Fruit fly (Drosophila melanogaster) whole organism, embryonic: ENCODE data around the gene soti.

ENCODE experiments used
- Blimp-1 ChIP-seq: fragments of 200-800 bp; sonication (Bioruptor generic); optimal IDR thresholded peaks from 3 replicates; lab custom pipeline; 2018; ENCODE audit warnings: missing biosample characterization, missing genetic modification characterization, mild to moderate bottlenecking, moderate library complexity, missing genetic modification reagents
- CG10462 ChIP-seq: fragments of 200-800 bp; sonication (Bioruptor generic); optimal IDR thresholded peaks from 2 replicates; lab custom pipeline; 2016; ENCODE audit warnings: missing biosample characterization, missing genetic modification characterization
- CG11085 ChIP-seq: fragments of 200-800 bp; sonication (Bioruptor generic); IDR thresholded peaks from 2 replicates; pipeline ENCODE4 v1.3.6; 2022; ENCODE audit warnings: missing biosample characterization, missing genetic modification characterization
- CG11456 ChIP-seq: fragments of 200-800 bp; sonication (Bioruptor generic); IDR thresholded peaks from 3 replicates; pipeline ENCODE4 v1.3.6; 2022; ENCODE audit warnings: missing biosample characterization, missing genetic modification characterization
- CG11504 ChIP-seq: fragments of 200-800 bp; sonication (Bioruptor generic); optimal IDR thresholded peaks from 3 replicates; lab custom pipeline; 2019; ENCODE audit warnings: missing biosample characterization, mild to moderate bottlenecking, missing genetic modification characterization, moderate library complexity
- CG12155 ChIP-seq: fragments of 200-800 bp; sonication (Bioruptor generic); optimal IDR thresholded peaks from 3 replicates; lab custom pipeline; 2016; ENCODE audit warnings: missing biosample characterization, missing genetic modification characterization
- CG12219 ChIP-seq: fragments of 200-800 bp; sonication (Bioruptor generic); optimal IDR thresholded peaks from 3 replicates; lab custom pipeline; 2018; ENCODE audit warnings: missing biosample characterization, mild to moderate bottlenecking, missing genetic modification characterization
- CG12236 ChIP-seq: fragments of 200-800 bp; sonication (Bioruptor generic); optimal IDR thresholded peaks from 2 replicates; lab custom pipeline; 2016; ENCODE audit warnings: missing biosample characterization, missing genetic modification characterization
- CG14050 ChIP-seq: fragments of 200-800 bp; sonication (Bioruptor generic); IDR thresholded peaks from 3 replicates; pipeline ENCODE4 v1.3.6; 2022; ENCODE audit warnings: missing biosample characterization, missing genetic modification characterization
- CG15073 ChIP-seq: fragments of 200-800 bp; sonication (Bioruptor generic); optimal IDR thresholded peaks from 2 replicates; lab custom pipeline; 2016; ENCODE audit warnings: missing biosample characterization, missing genetic modification characterization
- CG1529 ChIP-seq: fragments of 200-800 bp; sonication (Bioruptor generic); optimal IDR thresholded peaks from 3 replicates; lab custom pipeline; 2018; ENCODE audit warnings: missing biosample characterization, missing genetic modification characterization
- CG17385 ChIP-seq: fragments of 200-800 bp; sonication (Bioruptor generic); optimal IDR thresholded peaks from 3 replicates; lab custom pipeline; 2018; ENCODE audit warnings: missing biosample characterization, mild to moderate bottlenecking, missing genetic modification characterization
- CG17568 ChIP-seq: fragments of 200-800 bp; sonication (Bioruptor generic); optimal IDR thresholded peaks from 2 replicates; lab custom pipeline; 2018; ENCODE audit warnings: missing biosample characterization, mild to moderate bottlenecking, missing genetic modification characterization, moderate library complexity
- CG18262 ChIP-seq: fragments of 200-800 bp; optimal IDR thresholded peaks from 3 replicates; lab custom pipeline; 2019; ENCODE audit warnings: missing biosample characterization, mild to moderate bottlenecking, missing genetic modification characterization, moderate library complexity
- CG2712 ChIP-seq: fragments of 200-800 bp; optimal IDR thresholded peaks from 3 replicates; lab custom pipeline; 2019; ENCODE audit warnings: missing biosample characterization, mild to moderate bottlenecking, missing genetic modification characterization, moderate library complexity
- CG32767 ChIP-seq: fragments of 200-800 bp; sonication (Bioruptor generic); IDR thresholded peaks from 2 replicates; pipeline ENCODE4 v1.3.6; 2022; ENCODE audit warnings: missing biosample characterization, missing genetic modification characterization
- CG43689 ChIP-seq: fragments of 200-800 bp; sonication (Bioruptor generic); IDR thresholded peaks from 2 replicates; pipeline ENCODE4 v1.3.6; 2022; ENCODE audit warnings: missing biosample characterization, missing genetic modification characterization
- CG7556 ChIP-seq: fragments of 200-800 bp; sonication (Bioruptor generic); optimal IDR thresholded peaks from 2 replicates; lab custom pipeline; 2017; ENCODE audit warnings: missing biosample characterization, mild to moderate bottlenecking, missing genetic modification characterization
- CG8359 ChIP-seq: fragments of 200-800 bp; sonication (Bioruptor generic); optimal IDR thresholded peaks from 2 replicates; lab custom pipeline; 2017; ENCODE audit warnings: missing biosample characterization, mild to moderate bottlenecking, missing genetic modification characterization, borderline replicate concordance
- CG9215 ChIP-seq: fragments of 200-800 bp; sonication (Bioruptor generic); IDR thresholded peaks from 2 replicates; pipeline ENCODE4 v1.3.6; 2022; ENCODE audit warnings: missing biosample characterization, missing genetic modification characterization
- CoRest ChIP-seq: fragments of 200-800 bp; sonication (Bioruptor generic); optimal IDR thresholded peaks from 3 replicates; lab custom pipeline; 2018; ENCODE audit warnings: missing biosample characterization, mild to moderate bottlenecking, missing genetic modification characterization, moderate library complexity
- D19B ChIP-seq: fragments of 200-800 bp; sonication (Bioruptor generic); optimal IDR thresholded peaks from 2 replicates; lab custom pipeline; 2017; ENCODE audit warnings: missing biosample characterization, mild to moderate bottlenecking, missing genetic modification characterization
- Dip3 ChIP-seq: fragments of 200-800 bp; sonication (Bioruptor generic); optimal IDR thresholded peaks from 3 replicates; lab custom pipeline; 2016; ENCODE audit warnings: missing biosample characterization, missing genetic modification characterization
- Fer2 ChIP-seq: fragments of 200-800 bp; sonication (Bioruptor generic); optimal IDR thresholded peaks from 2 replicates; lab custom pipeline; 2018; ENCODE audit warnings: missing biosample characterization, mild to moderate bottlenecking, missing genetic modification characterization, moderate library complexity
- Fer3 ChIP-seq: fragments of 200-800 bp; sonication (Bioruptor generic); optimal IDR thresholded peaks from 2 replicates; lab custom pipeline; 2018; ENCODE audit warnings: missing biosample characterization, mild to moderate bottlenecking, missing genetic modification characterization, moderate library complexity
- Gsc ChIP-seq: fragments of 200-800 bp; sonication (Bioruptor generic); IDR thresholded peaks from 2 replicates; pipeline ENCODE4 v1.3.6; 2022; ENCODE audit warnings: missing biosample characterization, missing genetic modification characterization
- Jarid2 ChIP-seq: fragments of 200-800 bp; sonication (Bioruptor generic); optimal IDR thresholded peaks from 3 replicates; lab custom pipeline; 2017; ENCODE audit warnings: mild to moderate bottlenecking, missing biosample characterization, missing genetic modification reagents, missing genetic modification characterization
- Lpt ChIP-seq: fragments of >200 bp; optimal IDR thresholded peaks from 2 replicates; lab custom pipeline; 2018; ENCODE audit warnings: missing biosample characterization, missing genetic modification characterization
- NC2β ChIP-seq: fragments of 200-800 bp; sonication (Bioruptor generic); optimal IDR thresholded peaks from 2 replicates; lab custom pipeline; 2016; ENCODE audit warnings: missing biosample characterization, missing genetic modification characterization
- NFAT ChIP-seq: fragments of 200-800 bp; sonication (Bioruptor generic); IDR thresholded peaks from 2 replicates; pipeline ENCODE4 v1.3.6; 2022; ENCODE audit warnings: missing biosample characterization, missing genetic modification characterization
- Oli ChIP-seq: fragments of 200-800 bp; sonication (Bioruptor generic); optimal IDR thresholded peaks from 2 replicates; lab custom pipeline; 2018; ENCODE audit warnings: missing biosample characterization, mild to moderate bottlenecking, missing genetic modification characterization, moderate library complexity
- Optix ChIP-seq: fragments of 200-800 bp; sonication (Bioruptor generic); IDR thresholded peaks from 3 replicates; pipeline ENCODE4 v1.3.6; 2022; ENCODE audit warnings: missing biosample characterization, missing genetic modification characterization
- Ravus ChIP-seq: fragments of 200-800 bp; sonication (Bioruptor generic); IDR thresholded peaks from 2 replicates; pipeline ENCODE4 v1.3.6; 2022; ENCODE audit warnings: missing biosample characterization, missing genetic modification characterization
- aop ChIP-seq: fragments of 200-800 bp; sonication (Bioruptor generic); IDR thresholded peaks from 2 replicates; pipeline ENCODE4 v1.3.6; 2022; ENCODE audit warnings: missing biosample characterization, missing genetic modification characterization
- bab2 ChIP-seq: fragments of 200-800 bp; sonication (Bioruptor generic); optimal IDR thresholded peaks from 2 replicates; lab custom pipeline; 2016; ENCODE audit warnings: missing biosample characterization, missing genetic modification characterization
- cas ChIP-seq: fragments of 200-800 bp; sonication (Bioruptor generic); IDR thresholded peaks from 2 replicates; pipeline ENCODE4 v1.3.6; 2022; ENCODE audit warnings: missing biosample characterization, missing genetic modification characterization
- caup ChIP-seq: fragments of 200-800 bp; sonication (Bioruptor generic); optimal IDR thresholded peaks from 3 replicates; lab custom pipeline; 2017; ENCODE audit warnings: missing biosample characterization, mild to moderate bottlenecking, missing genetic modification characterization, moderate library complexity; ENCODE audit not compliant: severe bottlenecking
- chn ChIP-seq: fragments of 200-800 bp; sonication (Bioruptor generic); optimal IDR thresholded peaks from 2 replicates; lab custom pipeline; 2016; ENCODE audit warnings: missing biosample characterization, missing genetic modification characterization
- da ChIP-seq: fragments of 200-800 bp; sonication (Bioruptor generic); optimal IDR thresholded peaks from 2 replicates; lab custom pipeline; 2016; ENCODE audit warnings: missing biosample characterization, missing genetic modification characterization
- dati ChIP-seq: fragments of 200-800 bp; sonication (Bioruptor generic); IDR thresholded peaks from 2 replicates; pipeline ENCODE4 v1.3.6; 2022; ENCODE audit warnings: missing biosample characterization, missing genetic modification characterization
- disco-r ChIP-seq: fragments of 200-800 bp; sonication (Bioruptor generic); optimal IDR thresholded peaks from 2 replicates; lab custom pipeline; 2016; ENCODE audit warnings: missing biosample characterization, missing genetic modification characterization
- ewg ChIP-seq: fragments of 200-800 bp; sonication (Bioruptor generic); optimal IDR thresholded peaks from 3 replicates; lab custom pipeline; 2017; ENCODE audit warnings: mild to moderate bottlenecking, missing biosample characterization, missing genetic modification reagents, missing genetic modification characterization
- lilli ChIP-seq: fragments of 200-800 bp; sonication (Bioruptor generic); optimal IDR thresholded peaks from 3 replicates; lab custom pipeline; 2016; ENCODE audit warnings: missing biosample characterization, missing genetic modification characterization
- lola ChIP-seq, 3 experiments: fragments of >200 bp in 2 of 3; fragments of 200-800 bp in 1 of 3; sonication (Bioruptor generic) in 1 of 3; optimal IDR thresholded peaks; 2 replicates each; lab custom pipeline; 2017 to 2019; ENCODE audit warnings: missing biosample characterization in 3 of 3, missing genetic modification characterization in 3 of 3, mild to moderate bottlenecking in 1 of 3, moderate library complexity in 1 of 3
- maf-S ChIP-seq: fragments of 200-800 bp; sonication (Bioruptor generic); optimal IDR thresholded peaks from 2 replicates; lab custom pipeline; 2016; ENCODE audit warnings: missing biosample characterization, missing genetic modification characterization
- org-1 ChIP-seq: fragments of 200-800 bp; sonication (Bioruptor generic); optimal IDR thresholded peaks from 2 replicates; lab custom pipeline; 2017; ENCODE audit warnings: missing biosample characterization, missing genetic modification characterization
- row ChIP-seq: fragments of 200-800 bp; sonication (Bioruptor generic); IDR thresholded peaks from 3 replicates; pipeline ENCODE4 v1.3.6; 2022; ENCODE audit warnings: missing biosample characterization, missing genetic modification characterization
- tgo ChIP-seq: fragments of 200-800 bp; sonication (Bioruptor generic); IDR thresholded peaks from 3 replicates; pipeline ENCODE4 v1.3.6; 2022; ENCODE audit warnings: missing biosample characterization, missing genetic modification characterization
- unpg ChIP-seq: fragments of 200-800 bp; sonication (Bioruptor generic); optimal IDR thresholded peaks from 3 replicates; lab custom pipeline; 2018; ENCODE audit warnings: missing biosample characterization, mild to moderate bottlenecking, missing genetic modification characterization, moderate library complexity
- vfl ChIP-seq: fragments of 200-800 bp; sonication (Bioruptor generic); optimal IDR thresholded peaks from 2 replicates; lab custom pipeline; 2016; ENCODE audit warnings: missing biosample characterization, missing genetic modification characterization

soti gene

dm6 chr3R:14373192-14373827, 8.2 kb downstream of the soti start (continued):
- peak; percentile 84 for TF ChIP-seq CG11456
- TF ChIP-seq CG11085 (GFP tag; lab: Robert Waterston, UW): peak; percentile 86
- TF ChIP-seq CG2712 (tag; lab: Kevin White, UChicago): peak; percentile 83
- peak; percentile 84 for TF ChIP-seq CG18262
- peak; percentile 96 for TF ChIP-seq CG14050
- peak; percentile 96 for TF ChIP-seq row (GFP tag; lab: Robert Waterston, UW)
- peak; percentile 89 for TF ChIP-seq maf-S (GFP tag; lab: Kevin White, UChicago)
- TF ChIP-seq aop (GFP tag; lab: Robert Waterston, UW): peak; percentile 91
- TF ChIP-seq Jarid2: peak; percentile 29
- peak in 1 of 3 experiments; percentile 90 for TF ChIP-seq lola (GFP tag; optimal IDR thresholded peaks at IDR 0.05; lab: Kevin White, UChicago)
- TF ChIP-seq Optix (GFP tag; lab: Robert Waterston, UW): peak; percentile 98
- peak; percentile 95 for TF ChIP-seq CoRest (tag; lab: Kevin White, UChicago)
- no peak; the same call in 1 of the 2 replicates for TF ChIP-seq NFAT
- TF ChIP-seq Fer3: peak; percentile 74
- peak; percentile 90 for TF ChIP-seq vfl
- TF ChIP-seq bab2 (GFP tag; lab: Kevin White, UChicago): peak; percentile 92
- TF ChIP-seq CG17568 (GFP tag; lab: Kevin White, UChicago): peak; percentile 81
- TF ChIP-seq Fer2 (tag; lab: Kevin White, UChicago): peak; percentile 4
- TF ChIP-seq ewg (GFP tag; lab: Kevin White, UChicago): peak; percentile 97
- peak; percentile 93 for TF ChIP-seq CG7556 (GFP tag; lab: Kevin White, UChicago)
- peak; percentile 81 for TF ChIP-seq CG15073 (GFP tag; lab: Kevin White, UChicago)
- TF ChIP-seq CG12155 (GFP tag; lab: Kevin White, UChicago): peak; percentile 92
- peak; percentile 91 for TF ChIP-seq Gsc (GFP tag; lab: Robert Waterston, UW)
- TF ChIP-seq CG8359 (GFP tag; lab: Kevin White, UChicago): peak; percentile 61
- TF ChIP-seq Oli (tag; lab: Kevin White, UChicago): peak; percentile 98
- peak; percentile 94 for TF ChIP-seq CG32767 (GFP tag; lab: Robert Waterston, UW)
- TF ChIP-seq disco-r (GFP tag; lab: Kevin White, UChicago): peak; percentile 85
- TF ChIP-seq Blimp-1 (GFP tag; lab: Kevin White, UChicago): peak; percentile 83
- peak; percentile 91 for TF ChIP-seq tgo (GFP tag; lab: Robert Waterston, UW)
- TF ChIP-seq chn (GFP tag; lab: Kevin White, UChicago): peak; percentile 97
- TF ChIP-seq CG12219 (GFP tag; lab: Kevin White, UChicago): peak; percentile 96
- peak; percentile 95 for TF ChIP-seq lilli
- peak; percentile 92 for TF ChIP-seq CG10462 (GFP tag; lab: Kevin White, UChicago)
- peak; percentile 83 for TF ChIP-seq Ravus (GFP tag; lab: Robert Waterston, UW)
- TF ChIP-seq CG1529 (GFP tag; lab: Kevin White, UChicago): peak; percentile 95
- TF ChIP-seq cas (GFP tag; lab: Robert Waterston, UW): no peak
- TF ChIP-seq CG9215 (GFP tag; lab: Robert Waterston, UW): peak; percentile 53
- TF ChIP-seq CG11504 (tag; lab: Kevin White, UChicago): peak; percentile 100
- TF ChIP-seq D19B (GFP tag; lab: Kevin White, UChicago): peak; percentile 72
- TF ChIP-seq unpg (GFP tag; lab: Kevin White, UChicago): peak; percentile 93
- peak; percentile 93 for TF ChIP-seq CG43689 (GFP tag; lab: Robert Waterston, UW)
- TF ChIP-seq dati (GFP tag; lab: Robert Waterston, UW): no peak
- TF ChIP-seq NC2β: peak; percentile 85
- TF ChIP-seq da: peak; percentile 86
- TF ChIP-seq CG12236: peak; percentile 93
- TF ChIP-seq Lpt (GFP tag; lab: Kevin White, UChicago): no peak
- peak; percentile 91 for TF ChIP-seq CG17385 (GFP tag; lab: Kevin White, UChicago)
- TF ChIP-seq caup: peak; percentile 80
- peak; percentile 92 for TF ChIP-seq org-1 (GFP tag; lab: Kevin White, UChicago)
- TF ChIP-seq Dip3 (GFP tag; lab: Kevin White, UChicago): peak; percentile 90
